Worm (Caenorhabditis elegans) whole organism, mixed stage, embryonic: ENCODE results near the gene kvs-5.

ENCODE experiments used
- mab-5 ChIP-seq: fragments of 150-350 bp; optimal IDR thresholded peaks from 2 replicates; lab custom pipeline; 2014; ENCODE audit warnings: missing biosample characterization, missing genetic modification characterization
- nhr-237 ChIP-seq: fragments of 150-350 bp; optimal IDR thresholded peaks from 2 replicates; lab custom pipeline; 2014; ENCODE audit warnings: missing biosample characterization, missing genetic modification characterization

- TF ChIP-seq mab-5 (tag; lab: Kevin White, UChicago) (no peak), nhr-237 (tag; lab: Kevin White, UChicago) (no peak)
These were observed at the start of gene kvs-5 for ce11 chrIV:736447-736846.
